Fruit fly (Drosophila melanogaster) whole organism, wandering third instar larva: ENCODE results near the gene Wnk.

Experiments used
- Abd-B ChIP-seq: fragments of >200 bp; optimal IDR thresholded peaks from 2 replicates; lab custom pipeline; 2017; ENCODE audit warnings: missing biosample characterization, missing genetic modification characterization
- CG32264 ChIP-seq: fragments of 200-800 bp; sonication (Bioruptor generic); optimal IDR thresholded peaks from 2 replicates; lab custom pipeline; 2016; ENCODE audit warnings: missing biosample characterization, missing genetic modification characterization
- CG9705 ChIP-seq: fragments of 200-800 bp; sonication (Bioruptor generic); optimal IDR thresholded peaks from 2 replicates; lab custom pipeline; 2018; ENCODE audit warnings: missing biosample characterization, mild to moderate bottlenecking, missing genetic modification characterization
- Dif ChIP-seq: fragments of 200-275, 200-300 bp; sonication (Bioruptor generic); optimal IDR thresholded peaks from 2 replicates; lab custom pipeline; 2018; ENCODE audit warnings: missing biosample characterization, missing genetic modification characterization; ENCODE audit not compliant: partially characterized antibody
- Hr78 ChIP-seq: fragments of >200 bp; optimal IDR thresholded peaks from 2 replicates; lab custom pipeline; 2017; ENCODE audit warnings: missing biosample characterization, missing genetic modification characterization
- Jra ChIP-seq: sonication (Bioruptor generic); optimal IDR thresholded peaks from 2 replicates; lab custom pipeline; 2016; ENCODE audit warnings: missing biosample characterization, missing genetic modification characterization
- br ChIP-seq: fragments of 200-800 bp; sonication (Bioruptor generic); optimal IDR thresholded peaks from 2 replicates; lab custom pipeline; 2016; ENCODE audit warnings: missing biosample characterization, missing genetic modification characterization
- h ChIP-seq: fragments of 200-800 bp; sonication (Bioruptor generic); optimal IDR thresholded peaks from 3 replicates; lab custom pipeline; 2016; ENCODE audit warnings: missing biosample characterization, mild to moderate bottlenecking, missing genetic modification characterization
- lola ChIP-seq: fragments of >200 bp; optimal IDR thresholded peaks from 2 replicates; lab custom pipeline; 2017; ENCODE audit warnings: missing biosample characterization, missing genetic modification characterization
- pan ChIP-seq: fragments of >200 bp; optimal IDR thresholded peaks from 2 replicates; lab custom pipeline; 2017
- psq ChIP-seq: fragments of 200-800 bp; sonication (Bioruptor generic); optimal IDR thresholded peaks from 3 replicates; lab custom pipeline; 2017; ENCODE audit warnings: missing biosample characterization, mild to moderate bottlenecking, missing genetic modification characterization, moderate library complexity
- tai ChIP-seq: sonication (Bioruptor generic); optimal IDR thresholded peaks from 2 replicates; lab custom pipeline; 2016; ENCODE audit warnings: missing biosample characterization, missing genetic modification characterization

- TF ChIP-seq CG9705 (peak; percentile 63), h (GFP tag; lab: Kevin White, UChicago) (no peak), br (GFP tag; lab: Kevin White, UChicago) (no peak), CG32264 (GFP tag; lab: Kevin White, UChicago) (no peak), psq (peak; percentile 17), pan (no peak), Dif (no peak), tai (GFP tag; lab: Kevin White, UChicago) (no peak), Abd-B (no peak), lola (no peak), Hr78 (GFP tag; lab: Kevin White, UChicago) (no peak), Jra (GFP tag; lab: Kevin White, UChicago) (no peak)
Observed at dm6 chr3L:21539245-21540196, 15.2 kb downstream of the Wnk start, which contains the start of the genes COX8 and VhaM9.7-b.
